Worm (Caenorhabditis elegans): ENCODE data around the gene pgp-7.

The pgp-7 gene

ce11 chrX:10861673-10862072 lies 8.4 kb downstream of the pgp-7 start:
- TF ChIP-seq F26F4.8 (GFP tag; conservative IDR thresholded peaks at IDR 0.05) (no peak), mxl-2 (GFP tag; conservative IDR thresholded peaks at IDR 0.05) (no peak), unc-62 (GFP tag; optimal IDR thresholded peaks at IDR 0.05 in 1 of 2) (peak in 1 of 2 experiments; percentile 98), unc-62 (tag; optimal IDR thresholded peaks at IDR 0.05) (no peak), T26A8.4 (GFP tag; IDR thresholded peaks at IDR 0.05) (no peak)

- TF ChIP-seq tag-97 (GFP tag; IDR thresholded peaks at IDR 0.05) (0 out of 2 replicates have a peak, but pooled peaks have one; percentile 52), nhr-77 (tag; optimal IDR thresholded peaks at IDR 0.05) (no peak), aha-1 (tag) (peak; percentile 56)
Measured at ce11 chrX:10859622-10860021, 10.4 kb downstream of the pgp-7 start.

ce11 chrX:10859211-10859610 lies 10.8 kb downstream of the pgp-7 start, which contains the start of gene pgp-5:
TSS of gene pgp-5 (minus strand) at chrX:10859297.
- TF ChIP-seq unc-62 (GFP tag; optimal IDR thresholded peaks at IDR 0.05 in 1 of 2), result peak in 1 of 2 experiments; percentile 95
- no peak for TF ChIP-seq unc-62 (tag; optimal IDR thresholded peaks at IDR 0.05)
- TF ChIP-seq ceh-82 (tag; optimal IDR thresholded peaks at IDR 0.05), result no peak
- TF ChIP-seq zip-2 (tag; optimal IDR thresholded peaks at IDR 0.05), result peak; percentile 81
- TF ChIP-seq ZK337.2 (GFP tag; IDR thresholded peaks at IDR 0.05), result no peak

ce11 chrX:10853271-10853670 lies 16.8 kb downstream of the pgp-7 start:
- TF ChIP-seq mxl-3 (GFP tag; optimal IDR thresholded peaks at IDR 0.05) (no peak), ceh-44 (GFP tag; IDR thresholded peaks at IDR 0.05) (no peak), rbr-2 (tag; optimal IDR thresholded peaks at IDR 0.05) (no peak), nhr-11 (tag; optimal IDR thresholded peaks at IDR 0.05) (peak; percentile 48), unc-62 (GFP tag; optimal IDR thresholded peaks at IDR 0.05 in 1 of 2) (no peak), unc-62 (tag; optimal IDR thresholded peaks at IDR 0.05) (no peak), attf-4 (tag; optimal IDR thresholded peaks at IDR 0.05) (no peak), daf-16 (GFP tag; optimal IDR thresholded peaks at IDR 0.05) (peak in 1 of 2 experiments; percentile 84), daf-16 (tag; optimal IDR thresholded peaks at IDR 0.05) (no peak), snpc-4 (tag; optimal IDR thresholded peaks at IDR 0.05) (no peak)

ce11 chrX:10851735-10852134 lies 18.3 kb downstream of the pgp-7 start:
- no peak for TF ChIP-seq daf-12 (tag; optimal IDR thresholded peaks at IDR 0.05)
- peak in 1 of 2 experiments; percentile 39 for TF ChIP-seq unc-62 (GFP tag; optimal IDR thresholded peaks at IDR 0.05 in 1 of 2)
- no peak for TF ChIP-seq unc-62 (tag; optimal IDR thresholded peaks at IDR 0.05)

ce11 chrX:10851202-10851601 lies 18.8 kb downstream of the pgp-7 start:
- TF ChIP-seq unc-62 (GFP tag; optimal IDR thresholded peaks at IDR 0.05 in 1 of 2), result peak in 1 of 2 experiments; percentile 96
- TF ChIP-seq unc-62 (tag; optimal IDR thresholded peaks at IDR 0.05), result no peak
- TF ChIP-seq nhr-48 (tag; optimal IDR thresholded peaks at IDR 0.05), result no peak

ce11 chrX:10846898-10847297 lies 23.1 kb downstream of the pgp-7 start:
- TF ChIP-seq ceh-62 (tag; optimal IDR thresholded peaks at IDR 0.05), result no peak
- peak in 1 of 2 experiments; percentile 86 for TF ChIP-seq unc-62 (GFP tag; optimal IDR thresholded peaks at IDR 0.05 in 1 of 2)
- no peak for TF ChIP-seq unc-62 (tag; optimal IDR thresholded peaks at IDR 0.05)
- TF ChIP-seq F37D6.2 (tag; optimal IDR thresholded peaks at IDR 0.05), result no peak

ce11 chrX:10844602-10845354 lies 25.3 kb downstream of the pgp-7 start, which contains the start of gene C05A9.2:
TSS of gene C05A9.2 (minus strand) at chrX:10844674.
- TF ChIP-seq php-3 (GFP tag; IDR thresholded peaks at IDR 0.05), result no peak
- peak in 1 of 2 experiments; percentile 96 for TF ChIP-seq unc-62 (GFP tag; optimal IDR thresholded peaks at IDR 0.05 in 1 of 2)
- no peak for TF ChIP-seq unc-62 (tag; optimal IDR thresholded peaks at IDR 0.05)
- 0 out of 2 replicates have a peak, but pooled peaks have one; percentile 71 for TF ChIP-seq tag-97 (GFP tag; IDR thresholded peaks at IDR 0.05)
- TF ChIP-seq Y48G9A.11 (GFP tag; IDR thresholded peaks at IDR 0.05), result no peak

Data from whole organism, L4 larva.